Fruit fly (Drosophila melanogaster) whole organism, prepupa: Measurements from ENCODE around the gene RpL6.

ENCODE experiments used
- Blimp-1 ChIP-seq: fragments of 200-800 bp; sonication (Bioruptor generic); optimal IDR thresholded peaks from 3 replicates; lab custom pipeline; 2017; ENCODE audit warnings: missing biosample characterization, missing genetic modification characterization, mild to moderate bottlenecking, moderate library complexity, missing genetic modification reagents
- CG10631 ChIP-seq: fragments of 200-800 bp; sonication (Bioruptor generic); optimal IDR thresholded peaks from 2 replicates; lab custom pipeline; 2016; ENCODE audit warnings: missing biosample characterization, missing genetic modification characterization
- CG10669 ChIP-seq: fragments of 200-800 bp; sonication (Bioruptor generic); optimal IDR thresholded peaks from 3 replicates; lab custom pipeline; 2018; ENCODE audit warnings: missing biosample characterization, mild to moderate bottlenecking, missing genetic modification characterization, moderate library complexity
- CG11762 ChIP-seq: fragments of 200-800 bp; sonication (Bioruptor generic); optimal IDR thresholded peaks from 3 replicates; lab custom pipeline; 2016; ENCODE audit warnings: missing biosample characterization, missing genetic modification characterization; ENCODE audit not compliant: insufficient read depth
- CG11902 ChIP-seq: fragments of 200-800 bp; sonication (Bioruptor generic); optimal IDR thresholded peaks from 3 replicates; lab custom pipeline; 2016; ENCODE audit warnings: missing biosample characterization, missing genetic modification characterization
- CG15336 ChIP-seq: fragments of 200-800 bp; sonication (Bioruptor generic); IDR thresholded peaks from 2 replicates; pipeline ENCODE4 v1.3.6; 2022; ENCODE audit warnings: missing biosample characterization, missing genetic modification characterization
- CG1621 ChIP-seq: fragments of 200-800 bp; sonication (Bioruptor generic); optimal IDR thresholded peaks from 3 replicates; lab custom pipeline; 2018; ENCODE audit warnings: missing biosample characterization, mild to moderate bottlenecking, missing genetic modification characterization
- CG3032 ChIP-seq: fragments of 200-800 bp; optimal IDR thresholded peaks from 2 replicates; lab custom pipeline; 2019; ENCODE audit warnings: missing biosample characterization, mild to moderate bottlenecking, missing genetic modification characterization, moderate library complexity
- CG31627 ChIP-seq: fragments of 200-800 bp; sonication (Bioruptor generic); optimal IDR thresholded peaks from 3 replicates; lab custom pipeline; 2016; ENCODE audit warnings: missing biosample characterization, missing genetic modification characterization
- CG32006 ChIP-seq: fragments of 200-800 bp; sonication (Bioruptor generic); optimal IDR thresholded peaks from 3 replicates; lab custom pipeline; 2017; ENCODE audit warnings: missing biosample characterization, mild to moderate bottlenecking, missing genetic modification characterization
- CG34406 ChIP-seq: fragments of 200-800 bp; sonication (Bioruptor generic); optimal IDR thresholded peaks from 3 replicates; lab custom pipeline; 2016; ENCODE audit warnings: missing biosample characterization, missing genetic modification characterization
- CG3919 ChIP-seq: fragments of 200-800 bp; sonication (Bioruptor generic); optimal IDR thresholded peaks from 3 replicates; lab custom pipeline; 2016; ENCODE audit warnings: missing biosample characterization, missing genetic modification characterization
- CG4318 ChIP-seq: fragments of 200-800 bp; sonication (Bioruptor generic); optimal IDR thresholded peaks from 3 replicates; lab custom pipeline; 2017; ENCODE audit warnings: missing biosample characterization, mild to moderate bottlenecking, missing genetic modification characterization
- CG6163 ChIP-seq: fragments of 200-800 bp; sonication (Bioruptor generic); IDR thresholded peaks from 3 replicates; pipeline ENCODE4 v1.3.6; 2022; ENCODE audit warnings: missing biosample characterization, missing genetic modification characterization
- CG6808 ChIP-seq: fragments of 200-800 bp; sonication (Bioruptor generic); optimal IDR thresholded peaks from 3 replicates; lab custom pipeline; 2017; ENCODE audit warnings: missing biosample characterization, missing genetic modification characterization, mild to moderate bottlenecking, moderate library complexity, missing genetic modification reagents
- CG6854 ChIP-seq: fragments of 200-800 bp; sonication (Bioruptor generic); optimal IDR thresholded peaks from 2 replicates; lab custom pipeline; 2017; ENCODE audit warnings: missing biosample characterization, mild to moderate bottlenecking, missing genetic modification characterization
- CG8119 ChIP-seq: fragments of 200-800 bp; sonication (Bioruptor generic); IDR thresholded peaks from 3 replicates; pipeline ENCODE4 v1.3.6; 2022; ENCODE audit warnings: missing biosample characterization, missing genetic modification characterization
- CG8319 ChIP-seq: fragments of 200-800 bp; sonication (Bioruptor generic); optimal IDR thresholded peaks from 3 replicates; lab custom pipeline; 2016; ENCODE audit warnings: missing biosample characterization, missing genetic modification characterization
- CG8632 ChIP-seq: fragments of 200-800 bp; sonication (Bioruptor generic); optimal IDR thresholded peaks from 3 replicates; lab custom pipeline; 2016; ENCODE audit warnings: missing biosample characterization, missing genetic modification characterization
- Eip75B ChIP-seq: fragments of 200-800 bp; sonication (Bioruptor generic); optimal IDR thresholded peaks from 3 replicates; lab custom pipeline; 2016; ENCODE audit warnings: missing biosample characterization, missing genetic modification characterization
- Eip78C ChIP-seq: fragments of 200-800 bp; sonication (Bioruptor generic); peaks from one replicate; lab custom pipeline; 2016; ENCODE audit warnings: missing biosample characterization, missing genetic modification characterization
- Eip93F ChIP-seq: fragments of 200-800 bp; sonication (Bioruptor generic); optimal IDR thresholded peaks from 2 replicates; lab custom pipeline; 2016; ENCODE audit warnings: missing biosample characterization, mild to moderate bottlenecking, missing genetic modification characterization
- Ets21C ChIP-seq: fragments of 200-800 bp; sonication (Bioruptor generic); optimal IDR thresholded peaks from 3 replicates; lab custom pipeline; 2016; ENCODE audit warnings: missing biosample characterization, missing genetic modification characterization
- Ets96B ChIP-seq: fragments of 200-800 bp; optimal IDR thresholded peaks from 2 replicates; lab custom pipeline; 2019; ENCODE audit warnings: missing biosample characterization, mild to moderate bottlenecking, missing genetic modification characterization, moderate library complexity
- Gug ChIP-seq: fragments of 200-800 bp; sonication (Bioruptor generic); IDR thresholded peaks from 2 replicates; pipeline ENCODE4 v1.3.6; 2022; ENCODE audit warnings: missing biosample characterization, missing genetic modification characterization
- Hr38 ChIP-seq: sonication (Bioruptor generic); optimal IDR thresholded peaks from 2 replicates; lab custom pipeline; 2016; ENCODE audit warnings: missing biosample characterization, missing genetic modification characterization
- Hr39 ChIP-seq: fragments of 200-800 bp; sonication (Bioruptor generic); optimal IDR thresholded peaks from 2 replicates; lab custom pipeline; 2016; ENCODE audit warnings: missing biosample characterization, missing genetic modification characterization
- Hr4 ChIP-seq: fragments of 200-800 bp; sonication (Bioruptor generic); optimal IDR thresholded peaks from 3 replicates; lab custom pipeline; 2016; ENCODE audit warnings: missing biosample characterization, missing genetic modification characterization
- Lpt ChIP-seq: fragments of 200-800 bp; sonication (Bioruptor generic); optimal IDR thresholded peaks from 3 replicates; lab custom pipeline; 2016; ENCODE audit warnings: missing biosample characterization, missing genetic modification characterization
- Met ChIP-seq: fragments of 200-800 bp; sonication (Bioruptor generic); optimal IDR thresholded peaks from 3 replicates; lab custom pipeline; 2016; ENCODE audit warnings: missing biosample characterization, missing genetic modification characterization
- OdsH ChIP-seq: fragments of 200-800 bp; sonication (Bioruptor generic); optimal IDR thresholded peaks from 3 replicates; lab custom pipeline; 2016; ENCODE audit warnings: missing biosample characterization, missing genetic modification characterization
- Smox ChIP-seq: fragments of 200-800 bp; sonication (Bioruptor generic); optimal IDR thresholded peaks from 3 replicates; lab custom pipeline; 2016; ENCODE audit warnings: missing biosample characterization, missing genetic modification characterization
- Sox14 ChIP-seq: fragments of 200-800 bp; sonication (Bioruptor generic); optimal IDR thresholded peaks from 3 replicates; lab custom pipeline; 2016; ENCODE audit warnings: missing biosample characterization, missing genetic modification characterization
- Sox15 ChIP-seq: fragments of 200-800 bp; sonication (Bioruptor generic); optimal IDR thresholded peaks from 3 replicates; lab custom pipeline; 2016; ENCODE audit warnings: missing biosample characterization, missing genetic modification characterization
- achi ChIP-seq: fragments of 200-800 bp; sonication (Bioruptor generic); optimal IDR thresholded peaks from 3 replicates; lab custom pipeline; 2016; ENCODE audit warnings: missing biosample characterization, missing genetic modification characterization
- acj6 ChIP-seq: fragments of 200-800 bp; sonication (Bioruptor generic); optimal IDR thresholded peaks from 3 replicates; lab custom pipeline; 2016; ENCODE audit warnings: missing biosample characterization, missing genetic modification characterization
- cyc ChIP-seq: fragments of 200-800 bp; sonication (Bioruptor generic); optimal IDR thresholded peaks from 3 replicates; lab custom pipeline; 2016; ENCODE audit warnings: missing biosample characterization, missing genetic modification characterization
- dac ChIP-seq: fragments of 200-800 bp; sonication (Bioruptor generic); optimal IDR thresholded peaks from 2 replicates; lab custom pipeline; 2017; ENCODE audit warnings: missing biosample characterization, mild to moderate bottlenecking, missing genetic modification characterization
- dsx ChIP-seq: fragments of 200-800 bp; optimal IDR thresholded peaks from 3 replicates; lab custom pipeline; 2019; ENCODE audit warnings: missing biosample characterization, mild to moderate bottlenecking, missing genetic modification characterization, moderate library complexity; ENCODE audit not compliant: poor library complexity, severe bottlenecking
- eg ChIP-seq: fragments of 200-800 bp; sonication (Bioruptor generic); IDR thresholded peaks from 3 replicates; pipeline ENCODE4 v1.3.6; 2022; ENCODE audit warnings: missing biosample characterization, missing genetic modification characterization
- esn ChIP-seq: fragments of 200-800 bp; sonication (Bioruptor generic); optimal IDR thresholded peaks from 2 replicates; lab custom pipeline; 2016; ENCODE audit warnings: missing biosample characterization, mild to moderate bottlenecking, missing genetic modification characterization, moderate library complexity
- fd85E ChIP-seq: fragments of 200-800 bp; sonication (Bioruptor generic); optimal IDR thresholded peaks from 3 replicates; lab custom pipeline; 2016; ENCODE audit warnings: missing biosample characterization, missing genetic modification characterization
- fkh ChIP-seq: fragments of 200-800 bp; sonication (Bioruptor generic); optimal IDR thresholded peaks from 3 replicates; lab custom pipeline; 2017; ENCODE audit warnings: missing biosample characterization, mild to moderate bottlenecking, missing genetic modification characterization, moderate library complexity
- lz ChIP-seq: fragments of 200-800 bp; sonication (Bioruptor generic); optimal IDR thresholded peaks from 3 replicates; lab custom pipeline; 2016; ENCODE audit warnings: missing biosample characterization, missing genetic modification characterization
- net ChIP-seq: fragments of 200-800 bp; sonication (Bioruptor generic); optimal IDR thresholded peaks from 3 replicates; lab custom pipeline; 2016; ENCODE audit warnings: missing biosample characterization, missing genetic modification characterization
- pdm3 ChIP-seq: fragments of 200-800 bp; sonication (Bioruptor generic); optimal IDR thresholded peaks from 3 replicates; lab custom pipeline; 2016; ENCODE audit warnings: missing biosample characterization, missing genetic modification characterization
- salr ChIP-seq, 2 experiments: fragments of 200-800 bp; sonication (Bioruptor generic); optimal IDR thresholded peaks; 3 replicates each; lab custom pipeline; 2016 to 2018; ENCODE audit warnings: missing biosample characterization in 2 of 2, missing genetic modification characterization in 2 of 2, mild to moderate bottlenecking in 1 of 2
- spab ChIP-seq: fragments of 200-800 bp; sonication (Bioruptor generic); optimal IDR thresholded peaks from 2 replicates; lab custom pipeline; 2017; ENCODE audit warnings: missing biosample characterization, mild to moderate bottlenecking, missing genetic modification characterization, missing genetic modification reagents
- ss ChIP-seq, 2 experiments: fragments of 200-800 bp; sonication (Bioruptor generic); optimal IDR thresholded peaks; 2 replicates in 1 of 2; 3 replicates in 1 of 2; lab custom pipeline; 2017 to 2018; ENCODE audit warnings: mild to moderate bottlenecking in 2 of 2, missing biosample characterization in 2 of 2, missing genetic modification characterization in 2 of 2, moderate library complexity in 1 of 2
- svp ChIP-seq: fragments of 200-800 bp; sonication (Bioruptor generic); peaks from one replicate; lab custom pipeline; 2016; ENCODE audit warnings: missing biosample characterization, missing genetic modification characterization
- topi ChIP-seq: fragments of 200-800 bp; sonication (Bioruptor generic); optimal IDR thresholded peaks from 3 replicates; lab custom pipeline; 2016; ENCODE audit warnings: missing biosample characterization, missing genetic modification characterization
- vri ChIP-seq: fragments of 200-800 bp; sonication (Bioruptor generic); optimal IDR thresholded peaks from 3 replicates; lab custom pipeline; 2016; ENCODE audit warnings: missing biosample characterization, mild to moderate bottlenecking, missing genetic modification characterization

The RpL6 gene

dm6 chr3R:31608438-31609188 is 12.6 kb upstream of the RpL6 start:
- TF ChIP-seq pdm3 (no peak), net (peak; percentile 14), achi (no peak), Sox15 (GFP tag; lab: Kevin White, UChicago) (no peak), fkh (GFP tag; lab: Kevin White, UChicago) (peak; percentile 91), Hr4 (no peak), lz (GFP tag; lab: Kevin White, UChicago) (no peak), CG15336 (GFP tag; lab: Robert Waterston, UW) (no peak), eg (GFP tag; lab: Robert Waterston, UW) (no peak), OdsH (GFP tag; lab: Kevin White, UChicago) (no peak), Met (GFP tag; lab: Kevin White, UChicago) (no peak), Sox14 (GFP tag; lab: Kevin White, UChicago) (peak; percentile 95), fd85E (GFP tag; lab: Kevin White, UChicago) (no peak), CG10669 (GFP tag; lab: Kevin White, UChicago) (no peak), Eip78C (GFP tag; lab: Kevin White, UChicago) (peak; percentile 72), CG1621 (tag; lab: Kevin White, UChicago) (no peak), dsx (peak; percentile 47), CG6163 (GFP tag; lab: Robert Waterston, UW) (no peak), ss (GFP tag; optimal IDR thresholded peaks at IDR 0.05; lab: Kevin White, UChicago) (peak; percentile 39 to 48), Eip93F (GFP tag; lab: Kevin White, UChicago) (peak; percentile 56), CG6808 (GFP tag; lab: Kevin White, UChicago) (peak; percentile 25), CG3919 (GFP tag; lab: Kevin White, UChicago) (no peak), salr (GFP tag; optimal IDR thresholded peaks at IDR 0.05; lab: Kevin White, UChicago) (no peak), CG3032 (tag; lab: Kevin White, UChicago) (no peak), vri (GFP tag; lab: Kevin White, UChicago) (peak; percentile 87), CG8119 (GFP tag; lab: Robert Waterston, UW) (no peak), CG8319 (GFP tag; lab: Kevin White, UChicago) (no peak), CG31627 (GFP tag; lab: Kevin White, UChicago) (no peak), acj6 (GFP tag; lab: Kevin White, UChicago) (no peak), CG8632 (no peak), Hr38 (no peak), Smox (GFP tag; lab: Kevin White, UChicago) (no peak), spab (no peak), Eip75B (GFP tag; lab: Kevin White, UChicago) (no peak), Hr39 (GFP tag; lab: Kevin White, UChicago) (no peak), cyc (GFP tag; lab: Kevin White, UChicago) (no peak), esn (GFP tag; lab: Kevin White, UChicago) (no peak), CG10631 (GFP tag; lab: Kevin White, UChicago) (no peak), Lpt (GFP tag; lab: Kevin White, UChicago) (peak; percentile 44), topi (GFP tag; lab: Kevin White, UChicago) (no peak), Blimp-1 (GFP tag; lab: Kevin White, UChicago) (no peak), dac (GFP tag; lab: Kevin White, UChicago) (no peak), Ets96B (tag; lab: Kevin White, UChicago) (no peak), CG11902 (GFP tag; lab: Kevin White, UChicago) (no peak), Gug (GFP tag; lab: Robert Waterston, UW) (no peak), CG4318 (no peak), Ets21C (GFP tag; lab: Kevin White, UChicago) (no peak), CG6854 (GFP tag; lab: Kevin White, UChicago) (no peak), CG11762 (GFP tag; lab: Kevin White, UChicago) (no peak), CG32006 (GFP tag; lab: Kevin White, UChicago) (peak; percentile 3), svp (GFP tag; lab: Kevin White, UChicago) (peak; percentile 72), CG34406 (no peak)
